Fruit fly (Drosophila melanogaster): ENCODE results near the gene CG9072.

dm6 chrX:15116397-15116796 lies 20.6 kb upstream of the CG9072 start, which contains the start of gene Cyp4s3:
- TF ChIP-seq psq (optimal IDR thresholded peaks at IDR 0.05) (no peak), ttk (optimal IDR thresholded peaks at IDR 0.05) (no peak)
